Fruit fly (Drosophila melanogaster): ENCODE data around the gene PH4alphaMP.

Gene PH4alphaMP

DNA sequence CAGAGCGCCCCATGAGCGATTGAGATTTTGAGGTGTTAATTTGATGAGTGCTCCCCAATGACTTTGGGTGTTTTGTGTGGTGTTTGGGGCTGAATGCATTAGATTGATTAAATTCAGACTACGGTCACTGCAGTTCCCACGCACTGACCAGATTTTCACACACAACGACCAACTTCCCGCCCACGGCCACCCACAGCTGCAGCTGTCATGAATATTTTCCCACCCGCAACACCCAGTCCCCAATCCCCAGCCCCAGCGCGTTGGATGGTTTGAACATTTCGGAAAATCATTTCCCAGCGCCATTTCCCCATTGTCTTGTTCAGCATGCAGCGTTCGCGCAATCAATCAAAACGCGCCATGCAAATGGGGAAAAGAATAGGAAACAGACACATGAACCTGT lies 45.5 kb upstream of the PH4alphaMP start:
- TF ChIP-seq ken (GFP tag; IDR thresholded peaks at IDR 0.05) (no peak), Sox102F (GFP tag; optimal IDR thresholded peaks at IDR 0.05) (peak; percentile 9), nau (GFP tag; optimal IDR thresholded peaks at IDR 0.05) (peak; percentile 94), sr (GFP tag; IDR thresholded peaks at IDR 0.05) (peak; percentile 94)

dm6 chr3R:30540196-30540595 lies 44.2 kb upstream of the PH4alphaMP start:
- TF ChIP-seq maf-S (GFP tag; optimal IDR thresholded peaks at IDR 0.05) = peak; percentile 93
- peak; percentile 93 for TF ChIP-seq CG10654 (GFP tag; optimal IDR thresholded peaks at IDR 0.05)
- TF ChIP-seq CG18599 (GFP tag; optimal IDR thresholded peaks at IDR 0.05) = peak; percentile 97
- TF ChIP-seq Ets65A (GFP tag) = peak; percentile 99
- TF ChIP-seq CG2889 (GFP tag; IDR thresholded peaks at IDR 0.05) = peak; percentile 90
- peak; percentile 88 for TF ChIP-seq Ssrp (tag; optimal IDR thresholded peaks at IDR 0.05)
- TF ChIP-seq Sry-β (GFP tag; optimal IDR thresholded peaks at IDR 0.05) = no peak
- TF ChIP-seq CG7372 (GFP tag; IDR thresholded peaks at IDR 0.05) = peak; percentile 90
- peak; percentile 93 for TF ChIP-seq Hmr (GFP tag; optimal IDR thresholded peaks at IDR 0.05)
- peak; percentile 83 for TF ChIP-seq CG4617 (GFP tag; optimal IDR thresholded peaks at IDR 0.05; ENCODE audit: borderline replicate concordance)
- TF ChIP-seq slou (GFP tag; optimal IDR thresholded peaks at IDR 0.05) = peak; percentile 85
- TF ChIP-seq Taf1 (GFP tag; IDR thresholded peaks at IDR 0.05) = peak; percentile 81
- peak; percentile 37; the same call in 1 of the 2 replicates for TF ChIP-seq GATAe (GFP tag; conservative IDR thresholded peaks at IDR 0.05)
- peak; percentile 30 for TF ChIP-seq pfk (GFP tag; optimal IDR thresholded peaks at IDR 0.05)
- TF ChIP-seq zen2 (GFP tag; IDR thresholded peaks at IDR 0.05; ENCODE audit: partially characterized antibody) = no peak
- peak; percentile 85 for TF ChIP-seq salm (tag; optimal IDR thresholded peaks at IDR 0.05)
- peak; percentile 71 for TF ChIP-seq CG4707 (GFP tag; optimal IDR thresholded peaks at IDR 0.05)
- peak; percentile 67 for TF ChIP-seq CG3163 (GFP tag; optimal IDR thresholded peaks at IDR 0.05)
- TF ChIP-seq Adf1 (GFP tag; IDR thresholded peaks at IDR 0.05) = peak; percentile 66
- peak; percentile 90 for TF ChIP-seq ttk (GFP tag; IDR thresholded peaks at IDR 0.05)
- TF ChIP-seq tap (tag; optimal IDR thresholded peaks at IDR 0.05) = peak; percentile 83
- peak; percentile 94 for TF ChIP-seq Ptx1 (GFP tag; IDR thresholded peaks at IDR 0.05)
- TF ChIP-seq tna (GFP tag; IDR thresholded peaks at IDR 0.05; ENCODE audit: partially characterized antibody) = no peak
- TF ChIP-seq CG6683 (GFP tag; optimal IDR thresholded peaks at IDR 0.05) = peak; percentile 81
- TF ChIP-seq br (optimal IDR thresholded peaks at IDR 0.05) = no peak
- TF ChIP-seq CG13296 (GFP tag; optimal IDR thresholded peaks at IDR 0.05) = peak; percentile 91
- TF ChIP-seq CG1024 (GFP tag; IDR thresholded peaks at IDR 0.05) = peak; percentile 84
- TF ChIP-seq repo (GFP tag; optimal IDR thresholded peaks at IDR 0.05) = peak; percentile 91
- TF ChIP-seq gce (GFP tag; IDR thresholded peaks at IDR 0.05) = peak; percentile 88; the same call in 2 of the 3 replicates
- TF ChIP-seq grn (GFP tag; optimal IDR thresholded peaks at IDR 0.05) = peak; percentile 21
- TF ChIP-seq CG7839 (tag; optimal IDR thresholded peaks at IDR 0.05) = peak; percentile 95
- peak; percentile 69 for TF ChIP-seq psq (GFP tag; optimal IDR thresholded peaks at IDR 0.05)
- peak; percentile 84 for TF ChIP-seq gcm2 (GFP tag; optimal IDR thresholded peaks at IDR 0.05)
- no peak for TF ChIP-seq cg (GFP tag; optimal IDR thresholded peaks at IDR 0.05)
- TF ChIP-seq CG11723 (GFP tag; optimal IDR thresholded peaks at IDR 0.05) = peak; percentile 78
- peak; percentile 93 for TF ChIP-seq B-H2 (GFP tag; optimal IDR thresholded peaks at IDR 0.05)
- peak; percentile 82 for TF ChIP-seq CG1529 (GFP tag; optimal IDR thresholded peaks at IDR 0.05)
- TF ChIP-seq CkIIα-i1 (GFP tag; IDR thresholded peaks at IDR 0.05) = peak; percentile 60; the same call in 1 of the 2 replicates
- TF ChIP-seq bab2 (GFP tag; optimal IDR thresholded peaks at IDR 0.05) = peak; percentile 95
- TF ChIP-seq CG10209 (GFP tag; optimal IDR thresholded peaks at IDR 0.05) = peak; percentile 90
- TF ChIP-seq disco-r (GFP tag; optimal IDR thresholded peaks at IDR 0.05) = peak; percentile 90
- peak; percentile 93 for TF ChIP-seq Abd-B (GFP tag; optimal IDR thresholded peaks at IDR 0.05)
- peak; percentile 95 for TF ChIP-seq CG14441 (GFP tag; IDR thresholded peaks at IDR 0.05)
- peak; percentile 92 for TF ChIP-seq CG1792 (GFP tag; optimal IDR thresholded peaks at IDR 0.05)
- peak; percentile 93 for TF ChIP-seq CG4424 (GFP tag; optimal IDR thresholded peaks at IDR 0.05)
- peak; percentile 87 for TF ChIP-seq Atf-2 (GFP tag; optimal IDR thresholded peaks at IDR 0.05)
